Worm (Caenorhabditis elegans): Measurements from ENCODE around the gene srw-139.

DNA sequence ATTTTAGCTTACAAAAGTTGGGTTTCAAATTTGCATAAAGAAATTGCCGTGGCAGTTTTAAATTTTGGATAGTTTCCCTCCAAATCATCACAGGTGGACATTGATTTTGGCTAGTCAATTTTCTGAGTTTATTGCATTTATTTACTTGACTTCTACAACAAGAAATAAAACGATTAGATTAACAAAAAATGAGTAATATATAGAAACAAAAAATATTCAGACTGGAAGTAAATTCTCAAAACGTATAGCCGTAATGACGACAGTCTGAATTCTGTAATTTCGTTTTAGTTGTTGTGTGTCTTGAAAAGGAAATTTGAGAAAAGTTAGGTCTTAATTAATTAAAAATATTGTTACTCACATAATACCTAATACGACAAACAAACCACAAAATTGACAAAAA lies 46.7 kb downstream of the srw-139 start, which contains the start of gene srw-141:
- TF ChIP-seq nhr-237 (tag; optimal IDR thresholded peaks at IDR 0.05) (no peak), unc-62 (GFP tag; optimal IDR thresholded peaks at IDR 0.05) (no peak), R02D3.7 (tag; optimal IDR thresholded peaks at IDR 0.05) (no peak), pha-4 (tag; optimal IDR thresholded peaks at IDR 0.05) (no peak), ceh-82 (tag; optimal IDR thresholded peaks at IDR 0.05) (no peak), elt-1 (tag; optimal IDR thresholded peaks at IDR 0.05) (no peak), snpc-4 (tag; optimal IDR thresholded peaks at IDR 0.05) (no peak), nhr-76 (tag; optimal IDR thresholded peaks at IDR 0.05) (no peak), ztf-4 (tag; optimal IDR thresholded peaks at IDR 0.05) (no peak), fos-1 (tag; optimal IDR thresholded peaks at IDR 0.05) (no peak)

All from whole organism, L3 larva.